Worm (Caenorhabditis elegans) whole organism, L3 larva: ENCODE data around the gene K01A2.10.

Experiments used
- nhr-76 ChIP-seq: fragments of 150-350 bp; sonication (generic microtip); optimal IDR thresholded peaks from 5 replicates; lab custom pipeline; 2014; ENCODE audit warnings: missing biosample characterization, missing genetic modification characterization
- snpc-4 ChIP-seq: fragments of 150-350 bp; optimal IDR thresholded peaks from 2 replicates; lab custom pipeline; 2014; ENCODE audit warnings: missing biosample characterization, missing genetic modification characterization

DNA sequence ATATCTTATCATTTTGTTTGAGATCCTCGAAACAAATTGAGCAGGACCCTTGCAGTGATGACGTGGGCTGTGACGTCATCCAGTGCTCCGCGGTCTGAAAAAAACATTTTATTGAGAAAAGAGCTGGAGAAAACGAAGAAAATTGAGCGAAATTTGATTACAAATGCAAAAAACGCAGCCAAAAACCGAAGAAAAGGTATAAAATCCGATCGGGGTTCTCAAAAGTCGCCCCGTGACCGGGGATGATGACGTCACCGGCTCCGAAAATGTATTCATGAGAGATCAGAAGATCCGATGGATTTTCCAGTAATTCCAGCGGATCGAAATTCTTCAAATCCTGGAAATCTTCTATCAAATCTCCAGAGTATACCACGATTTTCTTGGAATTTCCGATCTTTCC lies 40.4 kb downstream of the K01A2.10 start, which contains the start of gene trul-1:
- TF ChIP-seq nhr-76 (tag; lab: Kevin White, UChicago): no peak
- no peak for TF ChIP-seq snpc-4 (tag; lab: Kevin White, UChicago)
